Fruit fly (Drosophila melanogaster) whole organism, wandering third instar larva: ENCODE results near the gene CG14969.

Source experiments
- Dif ChIP-seq: fragments of 200-275, 200-300 bp; sonication (Bioruptor generic); optimal IDR thresholded peaks from 2 replicates; lab custom pipeline; 2018; ENCODE audit warnings: missing biosample characterization, missing genetic modification characterization; ENCODE audit not compliant: partially characterized antibody
- GATAd ChIP-seq: sonication (Bioruptor generic); optimal IDR thresholded peaks from 2 replicates; lab custom pipeline; 2016; ENCODE audit warnings: missing biosample characterization, missing genetic modification characterization
- HLH106 ChIP-seq: fragments of 200-800 bp; optimal IDR thresholded peaks from 3 replicates; lab custom pipeline; 2019; ENCODE audit warnings: missing biosample characterization, mild to moderate bottlenecking, missing genetic modification characterization, moderate library complexity
- Jra ChIP-seq: sonication (Bioruptor generic); optimal IDR thresholded peaks from 2 replicates; lab custom pipeline; 2016; ENCODE audit warnings: missing biosample characterization, missing genetic modification characterization
- Rel ChIP-seq, 2 experiments: fragments of 200-800 bp; sonication (Bioruptor generic) in 1 of 2; optimal IDR thresholded peaks; 2 replicates in 1 of 2; 3 replicates in 1 of 2; lab custom pipeline; 2016 to 2019; ENCODE audit warnings: mild to moderate bottlenecking in 2 of 2, missing biosample characterization in 2 of 2, missing genetic modification characterization in 2 of 2, moderate library complexity in 1 of 2
- br ChIP-seq: fragments of 200-800 bp; sonication (Bioruptor generic); optimal IDR thresholded peaks from 2 replicates; lab custom pipeline; 2016; ENCODE audit warnings: missing biosample characterization, missing genetic modification characterization
- dl ChIP-seq, 2 experiments: fragments of 175-275, 200-275 bp in 1 of 2; fragments of 200-275 bp in 1 of 2; sonication (Bioruptor generic); optimal IDR thresholded peaks; lab custom pipeline; 2018; ENCODE audit warnings: mild to moderate bottlenecking in 2 of 2, missing biosample characterization in 2 of 2, missing genetic modification characterization in 2 of 2, moderate library complexity in 2 of 2; ENCODE audit not compliant: partially characterized antibody in 2 of 2, insufficient read depth in 1 of 2
- dmrt93B ChIP-seq: fragments of 200-800 bp; sonication (Bioruptor generic); optimal IDR thresholded peaks from 2 replicates; lab custom pipeline; 2018; ENCODE audit warnings: missing biosample characterization, mild to moderate bottlenecking, missing genetic modification characterization
- foxo ChIP-seq, 2 experiments: fragments of 200-800 bp; sonication (Bioruptor generic); optimal IDR thresholded peaks; 2 replicates in 1 of 2; 3 replicates in 1 of 2; lab custom pipeline; 2016 to 2017; ENCODE audit warnings: missing biosample characterization in 2 of 2, missing genetic modification characterization in 2 of 2
- h ChIP-seq: fragments of 200-800 bp; sonication (Bioruptor generic); optimal IDR thresholded peaks from 3 replicates; lab custom pipeline; 2016; ENCODE audit warnings: missing biosample characterization, mild to moderate bottlenecking, missing genetic modification characterization
- jim ChIP-seq: fragments of 175-275, 200-325 bp; sonication (Bioruptor generic); optimal IDR thresholded peaks from 2 replicates; lab custom pipeline; 2016; ENCODE audit warnings: missing biosample characterization, mild to moderate bottlenecking, missing genetic modification characterization
- sv ChIP-seq: fragments of 200-800 bp; sonication (Bioruptor generic); optimal IDR thresholded peaks from 3 replicates; lab custom pipeline; 2016; ENCODE audit warnings: missing biosample characterization, missing genetic modification characterization
- woc ChIP-seq: sonication (Bioruptor generic); optimal IDR thresholded peaks from 2 replicates; lab custom pipeline; 2016; ENCODE audit warnings: missing biosample characterization, mild to moderate bottlenecking, missing genetic modification characterization

dm6 chr3L:3337345-3337928 lies 2.7 kb upstream of the CG14969 start:
- TF ChIP-seq sv (GFP tag; lab: Kevin White, UChicago) (no peak), foxo (GFP tag; optimal IDR thresholded peaks at IDR 0.05; lab: Kevin White, UChicago) (no peak), Rel (GFP tag; optimal IDR thresholded peaks at IDR 0.05; lab: Kevin White, UChicago) (no peak), Rel (tag; optimal IDR thresholded peaks at IDR 0.05; lab: Kevin White, UChicago) (no peak), Jra (GFP tag; lab: Kevin White, UChicago) (no peak), dmrt93B (GFP tag; lab: Kevin White, UChicago) (no peak), h (GFP tag; lab: Kevin White, UChicago) (no peak), GATAd (GFP tag; lab: Kevin White, UChicago) (no peak), br (GFP tag; lab: Kevin White, UChicago) (no peak), woc (GFP tag; lab: Kevin White, UChicago) (no peak), Dif (no peak), jim (GFP tag; lab: Kevin White, UChicago) (no peak), HLH106 (tag; lab: Kevin White, UChicago) (no peak), dl (GFP tag; optimal IDR thresholded peaks at IDR 0.05; lab: Kevin White, UChicago; ENCODE audit: insufficient read depth in 1 of 2, partially characterized antibody in 2 of 2) (no peak)
